Fruit fly (Drosophila melanogaster) S2 (cell line): ENCODE measurements around the gene CG44000.

Experiments used
- CG8478 ChIP-seq: fragments of >200 bp; optimal IDR thresholded peaks from 2 replicates; lab custom pipeline; 2018
- CTCF ChIP-seq, 2 experiments: fragments of >200 bp; optimal IDR thresholded peaks; 2 replicates each; lab custom pipeline; 2018

The CG44000 gene

dm6 chr2L:5055528-5055927, 12.5 kb downstream of the CG44000 start:
- TF ChIP-seq CG8478 (lab: Kevin White, UChicago) (no peak), CTCF (optimal IDR thresholded peaks at IDR 0.05; lab: Kevin White, UChicago) (no peak)

- TF ChIP-seq CG8478 (lab: Kevin White, UChicago), result no peak
- no peak for TF ChIP-seq CTCF (optimal IDR thresholded peaks at IDR 0.05; lab: Kevin White, UChicago)
Observed at dm6 chr2L:5058094-5058493, 15.0 kb downstream of the CG44000 start, which contains the start of gene Nepl3. TSS of gene Nepl3 (minus strand) at chr2L:5058248.

- no peak for TF ChIP-seq CG8478 (lab: Kevin White, UChicago)
Observed at dm6 chr2L:5059645-5060254, 16.7 kb downstream of the CG44000 start, which contains the start of gene Rpn11. TSS of gene Rpn11 (minus strand) at chr2L:5059790.

- TF ChIP-seq CTCF (optimal IDR thresholded peaks at IDR 0.05; lab: Kevin White, UChicago) (no peak), CG8478 (lab: Kevin White, UChicago) (no peak)
Observed at dm6 chr2L:5060515-5060914, 17.4 kb downstream of the CG44000 start, which contains the start of gene qtc. TSS of gene qtc (plus strand) at chr2L:5060815.

dm6 chr2L:5060952-5061478, 17.9 kb downstream of the CG44000 start:
- TF ChIP-seq CTCF (optimal IDR thresholded peaks at IDR 0.05; lab: Kevin White, UChicago) (no peak), CG8478 (lab: Kevin White, UChicago) (no peak)

dm6 chr2L:5062799-5063404, 19.8 kb downstream of the CG44000 start:
- no peak for TF ChIP-seq CTCF (optimal IDR thresholded peaks at IDR 0.05; lab: Kevin White, UChicago)
- TF ChIP-seq CG8478 (lab: Kevin White, UChicago), result no peak

- no peak for TF ChIP-seq CG8478 (lab: Kevin White, UChicago)
- TF ChIP-seq CTCF (optimal IDR thresholded peaks at IDR 0.05; lab: Kevin White, UChicago), result no peak
Observed at dm6 chr2L:5063936-5064335, 20.9 kb downstream of the CG44000 start.

- TF ChIP-seq CG8478 (lab: Kevin White, UChicago) (no peak), CTCF (optimal IDR thresholded peaks at IDR 0.05; lab: Kevin White, UChicago) (peak; percentile 5 to 54)
Observed at dm6 chr2L:5070797-5071579, 27.9 kb downstream of the CG44000 start, which contains the start of gene RpL37A. TSS of gene RpL37A (plus strand) at chr2L:5070957.

dm6 chr2L:5072357-5072756, 29.3 kb downstream of the CG44000 start:
- TF ChIP-seq CTCF (optimal IDR thresholded peaks at IDR 0.05; lab: Kevin White, UChicago) (no peak), CG8478 (lab: Kevin White, UChicago) (no peak)

- TF ChIP-seq CTCF (optimal IDR thresholded peaks at IDR 0.05; lab: Kevin White, UChicago) (no peak), CG8478 (lab: Kevin White, UChicago) (no peak)
Observed at dm6 chr2L:5079200-5079599, 36.1 kb downstream of the CG44000 start.

dm6 chr2L:5080225-5080867, 37.3 kb downstream of the CG44000 start:
- TF ChIP-seq CG8478 (lab: Kevin White, UChicago), result no peak
- no peak for TF ChIP-seq CTCF (optimal IDR thresholded peaks at IDR 0.05; lab: Kevin White, UChicago)

dm6 chr2L:5084586-5085257, 41.7 kb downstream of the CG44000 start:
- no peak for TF ChIP-seq CG8478 (lab: Kevin White, UChicago)
- no peak for TF ChIP-seq CTCF (optimal IDR thresholded peaks at IDR 0.05; lab: Kevin White, UChicago)

dm6 chr2L:5085561-5085960, 42.5 kb downstream of the CG44000 start:
- TF ChIP-seq CTCF (optimal IDR thresholded peaks at IDR 0.05; lab: Kevin White, UChicago), result no peak
- no peak for TF ChIP-seq CG8478 (lab: Kevin White, UChicago)
